Fruit fly (Drosophila melanogaster): Measurements from ENCODE around the gene CG31465.
A peak's percentile ranks its signal among the peaks of the same experiment; 100 is the strongest.

CG31465 gene

DNA sequence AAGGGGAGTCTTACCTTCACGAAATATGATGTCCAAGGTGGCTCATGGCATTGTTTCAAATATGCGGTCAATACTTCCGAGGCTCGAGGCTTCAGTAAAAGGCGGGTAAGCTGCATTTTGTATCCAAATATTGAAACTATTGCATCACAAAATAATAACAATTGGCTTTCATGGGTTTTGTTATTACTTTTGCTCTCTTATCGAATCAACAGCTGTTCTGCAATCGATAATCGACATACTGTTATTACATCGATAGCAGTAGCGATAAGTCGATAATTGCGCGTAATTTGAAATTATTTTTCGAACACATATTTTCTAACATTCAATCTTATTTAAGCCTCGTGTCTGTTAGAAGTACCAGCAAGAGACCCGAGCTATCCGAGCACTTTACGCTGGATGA, 2.1 kb upstream of the CG31465 start, which contains the start of gene CG34148:
Gene CG34148, minus strand, starts transcription at position 214 of the 400 bp plus-strand sequence.
- no peak for TF ChIP-seq CG17801 (GFP tag; optimal IDR thresholded peaks at IDR 0.05; ENCODE audit: partially characterized antibody)

DNA sequence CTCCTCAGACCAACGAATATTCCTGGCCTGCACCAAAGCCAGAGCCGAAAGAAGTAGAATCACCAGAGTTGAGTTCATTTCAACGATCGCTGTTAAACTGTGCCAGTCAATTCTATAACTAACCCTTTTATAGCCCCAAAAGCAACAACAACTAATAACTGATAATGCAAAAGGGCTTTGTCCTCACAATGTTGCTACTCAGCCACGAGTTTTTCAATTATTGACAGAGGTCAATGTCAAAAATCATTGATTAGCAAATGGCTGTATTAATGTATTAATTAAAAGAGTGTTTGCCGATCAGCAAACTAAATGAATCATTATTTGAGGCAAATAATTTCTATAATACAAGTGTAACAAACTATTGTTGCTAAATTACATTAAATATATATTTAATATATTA, 3.7 kb downstream of the CG31465 start, which contains the start of gene fit:
Gene fit, minus strand, starts transcription at position 101 of the 400 bp plus-strand sequence.
- no peak for TF ChIP-seq CG17801 (GFP tag; optimal IDR thresholded peaks at IDR 0.05; ENCODE audit: partially characterized antibody)

DNA sequence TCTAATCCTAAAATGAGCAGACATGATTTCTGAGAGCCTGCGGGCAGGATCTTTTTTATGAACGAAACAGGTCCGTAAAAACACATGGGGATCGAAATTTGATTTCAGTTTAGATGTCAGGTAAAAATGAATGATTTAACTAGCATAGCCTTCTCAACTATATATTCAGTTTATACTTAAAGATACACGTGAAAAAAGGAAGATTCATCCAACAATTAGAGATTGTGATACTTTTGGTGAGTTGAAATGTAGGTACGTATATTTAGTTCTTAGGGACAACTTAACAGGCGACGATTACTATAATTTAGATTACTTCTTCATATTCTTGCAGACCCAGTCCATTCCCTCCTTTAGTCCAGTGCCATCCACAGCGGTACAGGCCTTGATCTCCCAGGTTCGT, 4.8 kb downstream of the CG31465 start, which contains the start of gene CG17819:
Gene CG17819, minus strand, starts transcription at position 101 of the 400 bp plus-strand sequence.
- no peak for TF ChIP-seq CG17801 (GFP tag; optimal IDR thresholded peaks at IDR 0.05; ENCODE audit: partially characterized antibody)

DNA sequence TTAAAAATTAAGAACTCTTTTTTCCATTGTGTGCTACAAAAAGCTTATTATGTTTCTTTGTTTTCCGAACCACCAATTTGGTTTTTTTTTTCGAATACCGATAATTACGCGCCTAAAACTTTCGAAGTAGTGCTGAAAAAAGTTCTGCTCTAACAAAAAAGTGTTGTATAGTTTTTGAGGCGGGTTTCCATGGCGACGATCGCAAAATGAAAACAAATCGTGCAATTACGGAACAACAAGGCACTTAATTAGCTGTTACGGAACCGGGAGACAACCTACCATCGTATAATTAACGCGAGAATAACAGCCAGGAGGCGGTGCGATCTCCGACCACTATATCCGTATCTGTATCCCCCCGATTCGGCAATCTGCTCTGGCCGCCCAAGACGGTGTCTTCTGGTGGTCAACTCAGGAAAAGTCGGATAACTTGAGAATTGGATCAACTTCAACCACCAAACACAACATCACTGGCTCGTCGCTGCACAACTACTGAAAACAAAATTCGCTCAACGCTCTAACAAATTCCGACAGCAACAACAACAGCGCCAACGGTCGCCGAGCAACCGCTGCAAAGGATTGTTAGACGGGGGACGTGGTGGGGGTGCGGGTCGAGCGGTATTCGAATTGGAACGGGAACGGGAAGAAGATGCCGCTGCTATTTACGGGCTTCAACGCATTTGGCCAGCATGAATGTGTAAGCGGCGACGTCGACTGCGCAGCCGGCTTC, 6.4 kb downstream of the CG31465 start, which contains the start of the genes CG6678 and dnd:
Gene CG6678, plus strand, starts transcription at position 169 of the 727 bp plus-strand sequence.
Gene dnd, minus strand, starts transcription at position 495 of the 727 bp plus-strand sequence.
- no peak for TF ChIP-seq CG17801 (GFP tag; optimal IDR thresholded peaks at IDR 0.05; ENCODE audit: partially characterized antibody)

DNA sequence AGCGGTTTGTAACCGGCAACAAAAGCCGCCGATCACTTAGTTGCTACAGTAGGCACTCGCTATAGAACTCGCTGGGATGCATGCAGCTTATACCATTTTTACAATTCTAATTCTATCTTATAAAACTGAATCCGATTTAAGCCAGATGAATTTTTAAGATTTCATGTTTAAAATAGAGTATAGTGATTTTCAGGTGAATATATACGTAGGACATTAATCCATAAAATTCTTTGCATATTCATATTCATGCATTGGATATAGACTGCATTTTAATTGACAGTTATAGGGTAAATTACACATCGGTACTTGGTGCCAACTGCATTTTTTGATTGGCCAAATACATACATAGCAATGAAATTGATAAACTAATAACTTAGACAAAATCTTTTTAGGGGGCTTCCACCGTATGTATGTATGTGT, 7.0 kb downstream of the CG31465 start:
- no peak for TF ChIP-seq CG17801 (GFP tag; optimal IDR thresholded peaks at IDR 0.05; ENCODE audit: partially characterized antibody)

DNA sequence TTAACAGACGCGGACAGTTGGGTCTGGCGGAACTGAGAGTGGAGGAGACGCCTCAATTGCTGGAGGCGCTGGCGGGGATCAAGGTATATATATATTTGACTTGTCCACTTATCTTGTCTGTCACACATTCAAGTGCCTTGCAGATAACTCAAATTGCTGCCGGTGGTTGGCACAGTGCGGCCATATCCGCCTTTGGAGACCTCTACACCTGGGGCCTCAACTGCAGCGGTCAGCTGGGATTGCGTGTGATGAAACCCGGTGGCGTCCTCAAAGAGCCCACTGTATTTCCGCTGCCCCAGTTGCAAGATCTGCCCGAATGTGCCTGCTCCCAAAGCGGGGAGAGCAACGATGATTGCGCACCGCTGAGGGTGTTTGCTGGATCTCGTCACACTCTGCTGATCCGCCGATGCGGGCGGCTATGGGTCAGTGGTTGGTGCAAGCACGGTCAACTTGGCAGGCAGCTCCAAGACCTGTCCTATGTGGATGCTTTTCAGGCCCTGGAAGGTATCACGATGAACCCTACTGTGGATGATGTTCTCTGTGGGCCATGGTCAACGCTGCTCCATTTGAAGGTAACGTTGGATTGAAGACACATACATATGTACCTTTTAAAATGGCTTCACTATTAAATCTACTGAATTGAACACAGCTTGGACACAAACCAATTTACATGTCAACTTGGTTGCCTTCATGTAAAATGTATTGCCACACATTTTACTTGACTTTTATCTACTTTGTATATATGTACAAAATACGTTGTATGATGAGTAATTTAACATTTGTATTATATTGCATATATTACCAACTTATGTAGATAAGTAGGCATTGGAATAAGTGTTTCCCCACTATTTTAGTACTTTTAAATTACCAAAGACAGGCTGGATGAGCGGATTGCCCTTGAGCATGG, 8.3 kb downstream of the CG31465 start, which contains the start of gene CG43844:
Gene CG43844, plus strand, starts transcription at position 844 of the 907 bp plus-strand sequence.
- no peak for TF ChIP-seq CG17801 (GFP tag; optimal IDR thresholded peaks at IDR 0.05; ENCODE audit: partially characterized antibody)

DNA sequence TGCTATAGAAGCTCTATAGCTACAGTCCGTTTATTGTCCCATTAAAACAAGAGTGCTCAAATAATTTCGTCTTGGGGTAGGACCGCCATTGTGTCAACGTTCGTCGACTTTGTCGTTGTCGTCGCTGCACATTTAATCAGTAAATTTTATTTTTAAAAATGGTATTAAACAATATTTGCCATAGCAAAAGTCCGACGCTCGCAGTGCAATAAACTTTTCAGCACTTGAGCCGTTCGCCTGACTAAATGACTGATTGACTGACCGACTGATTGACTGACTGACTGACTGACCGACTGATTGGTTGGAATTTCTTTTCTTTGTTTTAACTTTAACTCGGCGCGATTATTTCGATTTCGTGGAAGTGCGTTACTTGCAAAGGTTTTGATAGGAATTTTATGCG, 9.3 kb downstream of the CG31465 start:
- no peak for TF ChIP-seq CG17801 (GFP tag; optimal IDR thresholded peaks at IDR 0.05; ENCODE audit: partially characterized antibody)

DNA sequence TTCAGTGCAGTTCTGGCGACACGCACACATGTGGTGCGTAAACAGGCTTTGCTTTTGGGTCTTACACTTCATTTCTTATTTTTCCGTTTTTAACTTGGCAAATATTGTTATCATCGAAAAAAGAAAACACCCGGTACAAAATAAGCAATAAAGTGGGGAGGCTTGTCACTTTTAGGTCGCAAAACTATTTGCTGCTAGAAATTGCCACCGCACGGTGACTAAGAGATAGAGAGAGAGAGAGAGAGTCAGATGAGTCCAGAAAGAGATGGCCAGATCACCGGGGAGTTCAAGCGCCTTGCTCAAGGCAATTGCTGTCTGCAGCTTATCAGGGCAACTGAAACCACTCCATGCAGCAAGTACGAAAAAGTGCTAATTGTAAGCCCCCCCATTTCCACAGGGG, 10.1 kb downstream of the CG31465 start:
- TF ChIP-seq CG17801 (GFP tag; optimal IDR thresholded peaks at IDR 0.05; ENCODE audit: partially characterized antibody), result no peak

DNA sequence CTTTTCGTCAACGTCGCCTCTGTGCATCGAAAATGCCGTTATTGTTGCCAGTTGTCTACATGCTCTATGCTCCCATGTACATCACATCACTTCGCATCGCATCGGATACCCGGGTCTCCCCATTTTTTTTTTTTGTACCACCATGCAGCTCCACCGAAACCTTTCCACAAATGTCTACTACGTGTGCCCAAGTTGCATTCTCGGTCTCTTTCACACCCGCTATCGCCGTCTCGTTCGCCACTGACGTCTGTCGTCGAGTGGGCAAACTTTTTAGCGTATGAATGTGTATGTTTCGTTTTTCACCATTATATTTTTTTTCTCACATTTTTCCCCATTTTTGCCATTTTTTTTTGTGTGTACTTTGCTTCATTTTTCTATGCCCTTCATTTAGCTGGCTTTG, 11.8 kb downstream of the CG31465 start:
- no peak for TF ChIP-seq CG17801 (GFP tag; optimal IDR thresholded peaks at IDR 0.05; ENCODE audit: partially characterized antibody)

DNA sequence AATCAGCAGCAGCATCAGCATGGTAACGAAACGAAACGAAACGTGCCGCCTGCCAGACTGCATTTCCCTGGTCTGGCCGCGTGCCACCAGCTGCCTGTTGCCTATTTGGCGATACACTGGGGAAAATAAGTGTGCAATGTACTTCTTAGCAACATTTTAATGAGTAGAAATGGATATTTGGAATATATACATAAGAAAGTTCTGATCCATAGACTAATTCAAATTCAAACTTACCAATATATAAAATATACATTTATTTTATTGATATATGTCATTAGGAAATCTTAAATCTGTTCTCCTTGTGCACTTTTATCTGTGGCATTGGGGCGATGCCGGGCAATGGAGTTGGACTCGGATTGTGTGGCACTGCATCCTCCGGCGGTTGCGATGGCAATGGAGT, 13.3 kb downstream of the CG31465 start:
- TF ChIP-seq CG17801 (GFP tag; optimal IDR thresholded peaks at IDR 0.05; ENCODE audit: partially characterized antibody), result no peak

DNA sequence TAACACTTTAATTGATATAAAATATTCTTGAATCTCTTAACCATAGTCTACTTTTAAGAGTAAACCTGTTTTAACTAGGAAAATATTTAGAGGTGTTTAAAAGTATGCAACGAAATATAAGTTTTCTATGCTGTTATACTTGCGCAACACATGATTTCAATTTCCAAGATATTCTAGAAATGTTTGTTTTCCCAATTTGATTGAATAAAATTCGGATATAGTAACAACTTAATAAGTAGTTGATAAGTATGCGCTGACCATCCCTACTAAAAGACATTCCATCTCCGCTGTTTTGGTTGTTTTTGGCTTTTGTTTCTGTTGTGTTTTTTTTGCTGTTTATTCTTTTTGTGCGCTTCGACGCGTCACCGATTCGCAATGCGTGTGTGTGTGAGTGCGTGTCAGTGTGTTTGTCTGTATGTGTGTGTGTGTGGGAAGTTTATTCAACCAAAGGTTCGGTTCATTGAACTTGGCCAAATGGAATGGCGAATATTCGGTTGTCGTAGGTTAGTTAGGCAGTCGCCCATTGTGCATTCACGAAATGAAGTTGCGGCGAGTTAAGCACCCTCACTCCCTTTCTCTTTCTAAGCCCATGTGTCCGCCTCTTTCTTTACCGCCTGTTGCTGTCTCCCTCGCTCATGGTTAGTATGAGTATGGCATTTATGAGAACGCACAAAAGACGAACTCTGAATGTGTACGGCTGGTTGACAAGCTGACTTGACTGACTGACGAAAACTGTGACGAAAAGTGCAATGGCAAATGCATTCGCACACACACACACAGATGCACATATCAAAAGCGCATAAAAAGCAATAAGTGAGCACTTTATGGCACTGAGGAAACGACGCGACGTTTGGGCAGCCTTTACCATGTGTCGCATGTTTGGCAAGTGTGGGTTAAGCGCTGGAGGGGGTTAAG, 15.6 kb downstream of the CG31465 start:
- no peak for TF ChIP-seq CG17801 (GFP tag; optimal IDR thresholded peaks at IDR 0.05; ENCODE audit: partially characterized antibody)

DNA sequence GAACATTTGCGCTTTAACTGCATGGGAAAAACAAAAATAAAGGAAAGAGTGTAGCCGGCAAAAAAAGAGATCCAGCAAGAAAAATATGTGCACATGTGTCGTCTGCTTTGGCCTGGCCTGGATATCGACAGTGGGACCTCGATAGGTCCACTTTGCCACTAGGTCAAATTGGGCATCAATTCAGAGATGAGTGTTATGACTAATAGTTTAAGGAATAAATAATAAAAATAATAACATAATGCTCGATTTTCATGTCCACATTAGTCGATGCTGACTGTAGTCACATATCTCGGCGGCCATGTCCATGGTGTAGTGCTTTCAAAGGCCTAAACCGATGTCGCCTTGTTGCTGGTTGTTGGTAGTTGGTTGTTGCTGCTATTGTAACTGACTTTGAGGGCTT, 17.0 kb downstream of the CG31465 start:
- TF ChIP-seq CG17801 (GFP tag; optimal IDR thresholded peaks at IDR 0.05; ENCODE audit: partially characterized antibody), result peak; percentile 49

DNA sequence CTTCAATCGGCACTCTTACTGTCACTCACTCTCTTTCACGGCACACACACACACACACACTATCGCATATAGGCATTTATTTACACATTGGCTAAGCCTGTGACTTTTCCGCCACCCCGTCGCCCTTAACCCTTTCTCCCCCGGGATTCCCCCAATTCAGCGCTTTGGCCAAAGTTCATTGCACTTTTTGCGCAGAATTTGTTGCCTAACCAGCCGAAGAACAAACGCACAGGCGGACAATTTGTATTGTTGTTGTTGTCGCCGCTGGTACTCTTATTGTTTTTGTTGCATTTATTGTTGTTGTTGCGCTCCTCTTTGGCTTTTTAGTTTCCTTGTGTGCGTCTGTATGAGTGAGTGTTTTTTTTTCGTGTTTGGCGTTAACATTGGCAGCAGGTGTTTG, 18.1 kb downstream of the CG31465 start:
- no peak for TF ChIP-seq CG17801 (GFP tag; optimal IDR thresholded peaks at IDR 0.05; ENCODE audit: partially characterized antibody)

DNA sequence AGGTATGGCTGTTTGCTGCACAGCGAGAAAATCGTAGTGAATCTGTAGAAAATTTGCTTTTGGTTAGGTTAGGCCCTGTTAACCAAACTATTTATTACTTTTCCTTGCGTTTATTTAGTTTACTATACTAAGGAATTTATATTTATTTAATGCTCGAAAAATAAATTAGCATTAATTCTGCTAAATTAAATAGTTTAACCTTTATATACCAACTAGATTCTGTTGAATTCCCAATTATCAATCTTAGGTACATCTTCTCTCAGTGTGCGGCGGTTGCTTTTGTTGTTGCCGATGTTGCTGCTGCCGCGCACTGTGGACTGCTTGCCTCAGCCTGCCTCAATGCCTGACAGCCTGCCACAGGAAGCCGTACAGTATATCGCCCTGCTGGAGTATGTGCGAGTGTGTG, 18.6 kb downstream of the CG31465 start:
- TF ChIP-seq CG17801 (GFP tag; optimal IDR thresholded peaks at IDR 0.05; ENCODE audit: partially characterized antibody), result no peak
